Worm (Caenorhabditis elegans) whole organism, L4/young adult: ENCODE measurements around the gene ssu-2.

Source experiments
- W03F9.2 ChIP-seq: fragments of 150-350 bp; optimal IDR thresholded peaks from 2 replicates; lab custom pipeline; 2014; ENCODE audit warnings: missing biosample characterization, missing genetic modification characterization
- dao-5 ChIP-seq: sonication (generic microtip); optimal IDR thresholded peaks from 2 replicates; lab custom pipeline; 2016; ENCODE audit warnings: missing genotype, missing genetic modification characterization, moderate library complexity, missing compliant biosample characterization
- him-1 ChIP-seq: sonication (generic microtip); optimal IDR thresholded peaks from 2 replicates; lab custom pipeline; 2016; ENCODE audit warnings: missing genotype, missing genetic modification reagents, missing genetic modification characterization, missing compliant biosample characterization

DNA sequence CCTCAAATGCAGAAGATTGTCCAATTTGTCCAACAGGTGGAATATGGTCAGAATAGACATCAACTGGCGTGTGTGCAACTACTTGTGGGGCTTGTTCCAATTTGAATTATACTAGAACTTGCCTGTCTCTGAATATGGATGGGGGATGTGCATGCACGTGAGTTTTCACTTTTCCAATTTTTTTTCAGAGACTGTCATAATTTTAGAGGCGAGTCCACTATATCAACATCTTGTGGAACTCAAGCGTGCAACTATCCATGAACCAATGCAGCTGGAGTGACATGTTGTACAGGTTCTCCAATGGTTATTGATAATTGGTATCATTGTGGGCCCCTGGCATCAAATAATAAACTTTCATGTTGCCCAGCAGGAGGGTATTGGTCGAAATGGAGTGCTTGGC is 23.3 kb upstream of the ssu-2 start, which contains the start of gene Y67A10A.2:
- TF ChIP-seq W03F9.2 (tag; lab: Kevin White, UChicago) (no peak), him-1 (tag; lab: Kevin White, UChicago) (no peak), dao-5 (tag; lab: Kevin White, UChicago) (no peak)
